Fruit fly (Drosophila melanogaster): ENCODE results near the gene CG12011.
A peak's percentile ranks its signal among the peaks of the same experiment; 100 is the strongest.

The CG12011 gene

DNA sequence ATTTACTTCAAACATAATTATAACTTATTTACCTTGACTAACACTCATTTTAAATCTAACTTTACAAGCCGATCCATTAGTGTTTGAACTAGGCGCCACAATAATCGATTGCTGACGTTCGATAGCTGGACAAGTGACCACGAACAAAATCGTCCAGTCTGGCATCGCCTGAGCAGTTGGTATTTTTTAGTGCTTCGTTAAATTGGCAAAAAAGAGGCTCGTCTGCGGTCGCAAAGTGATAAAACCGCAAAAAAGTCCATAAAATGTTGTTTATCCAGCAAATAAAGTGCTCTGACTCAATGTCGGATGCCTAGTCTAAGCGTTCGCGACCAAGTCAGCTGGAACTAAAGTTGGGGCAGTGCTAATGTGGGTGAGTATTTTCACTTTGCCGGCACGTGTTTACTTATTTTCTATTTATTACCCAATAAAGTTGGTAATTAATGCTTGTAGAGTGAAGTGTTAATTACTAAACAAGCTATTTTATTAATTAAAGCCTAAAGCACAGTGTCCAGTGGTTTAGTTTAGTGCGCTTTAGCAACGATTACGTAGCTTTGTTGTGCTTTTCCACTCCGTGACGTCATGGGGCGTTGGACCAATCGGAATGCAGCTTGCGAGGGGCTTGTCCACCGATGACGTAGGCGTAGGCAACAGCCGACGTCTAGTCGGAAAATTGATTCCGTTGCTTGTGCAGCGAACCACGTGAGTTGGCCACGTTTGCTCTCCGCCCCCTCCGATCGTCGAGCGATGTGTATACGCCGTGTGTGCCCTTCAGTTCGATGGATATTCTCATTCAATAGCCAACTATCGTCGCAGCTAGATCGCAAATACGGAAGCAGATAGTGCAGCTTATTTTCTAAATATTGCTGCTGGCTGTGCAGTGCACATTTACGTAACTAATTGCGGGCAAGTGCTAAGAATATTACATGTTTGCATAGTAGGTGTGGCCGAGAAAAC lies 44.2 kb downstream of the CG12011 start, which contains the start of gene Gk2 (continued):
- TF ChIP-seq Rx (GFP tag; IDR thresholded peaks at IDR 0.05) (no peak), sna (GFP tag; IDR thresholded peaks at IDR 0.05; ENCODE audit: partially characterized antibody) (peak; percentile 31; the same call in 1 of the 2 replicates), CG2116 (GFP tag; optimal IDR thresholded peaks at IDR 0.05) (peak; percentile 78), CG14710 (tag; optimal IDR thresholded peaks at IDR 0.05) (peak; percentile 48), CG1832 (GFP tag; optimal IDR thresholded peaks at IDR 0.05) (no peak), Sox102F (GFP tag; optimal IDR thresholded peaks at IDR 0.05) (no peak), exex (tag; optimal IDR thresholded peaks at IDR 0.05) (no peak), fd102C (GFP tag; optimal IDR thresholded peaks at IDR 0.05) (no peak), HmgZ (tag; optimal IDR thresholded peaks at IDR 0.05) (no peak), Bgb (GFP tag; IDR thresholded peaks at IDR 0.05; ENCODE audit: partially characterized antibody) (peak; percentile 65), Camta (GFP tag; optimal IDR thresholded peaks at IDR 0.05) (no peak), fd3F (GFP tag; optimal IDR thresholded peaks at IDR 0.05) (no peak), CG1024 (GFP tag; IDR thresholded peaks at IDR 0.05) (no peak), CG34224 (GFP tag; IDR thresholded peaks at IDR 0.05; ENCODE audit: partially characterized antibody) (peak; percentile 48; the same call in 1 of the 3 replicates), bsh (GFP tag; optimal IDR thresholded peaks at IDR 0.05) (no peak), cato (GFP tag; optimal IDR thresholded peaks at IDR 0.05; ENCODE audit: borderline replicate concordance) (no peak), luna (GFP tag; optimal IDR thresholded peaks at IDR 0.05) (no peak), insv (GFP tag; optimal IDR thresholded peaks at IDR 0.05) (no peak), CG15696 (tag; optimal IDR thresholded peaks at IDR 0.05) (no peak), CG10209 (GFP tag; optimal IDR thresholded peaks at IDR 0.05) (no peak), CG2199 (GFP tag; IDR thresholded peaks at IDR 0.05) (no peak), crp (GFP tag; optimal IDR thresholded peaks at IDR 0.05) (peak in 1 of 2 experiments; percentile 30), row (GFP tag; IDR thresholded peaks at IDR 0.05) (0 out of 3 replicates have a peak, but pooled peaks have one; percentile 5), CG3065 (GFP tag; optimal IDR thresholded peaks at IDR 0.05) (no peak), Sin3A (optimal IDR thresholded peaks at IDR 0.05) (peak; percentile 63), crol (GFP tag; IDR thresholded peaks at IDR 0.05) (peak; percentile 38; the same call in 1 of the 2 replicates), CG8290 (GFP tag; optimal IDR thresholded peaks at IDR 0.05) (no peak), CG8290 (tag; optimal IDR thresholded peaks at IDR 0.05) (peak in 1 of 2 experiments; percentile 11), hth (optimal IDR thresholded peaks at IDR 0.05) (no peak), Pdp1 (GFP tag; optimal IDR thresholded peaks at IDR 0.05) (peak in 1 of 2 experiments; percentile 52), CG3995 (GFP tag; optimal IDR thresholded peaks at IDR 0.05) (peak; percentile 17), lilli (GFP tag; optimal IDR thresholded peaks at IDR 0.05) (no peak)

DNA sequence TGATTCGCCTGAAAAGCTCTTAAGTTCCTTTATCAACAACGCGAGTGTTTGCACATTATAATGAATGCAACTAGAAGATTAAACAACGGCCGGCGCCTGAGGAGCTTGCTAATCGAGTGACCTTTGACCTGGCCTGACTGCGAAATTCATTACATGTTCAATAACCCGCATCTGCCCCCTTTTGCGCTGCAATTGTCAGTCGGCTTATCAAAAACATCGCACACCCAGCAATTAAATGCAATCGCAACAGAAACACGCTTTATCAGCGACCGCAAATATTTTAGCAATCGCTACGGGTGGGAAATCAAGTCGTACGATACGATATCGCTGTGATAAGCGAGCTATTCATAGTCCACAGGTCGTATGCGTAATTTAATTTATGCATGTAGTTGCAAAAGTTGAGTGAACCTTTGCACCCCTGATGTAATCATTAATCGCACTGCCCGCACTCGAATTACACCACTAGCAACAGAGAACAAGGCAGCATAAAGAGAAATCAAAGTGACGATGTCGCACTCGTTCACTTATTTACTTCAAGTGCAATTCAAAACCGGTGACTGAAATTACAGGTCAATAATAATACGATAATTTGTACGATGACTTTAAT lies 45.2 kb downstream of the CG12011 start:
- TF ChIP-seq CG2120 (GFP tag; optimal IDR thresholded peaks at IDR 0.05): no peak
- no peak for TF ChIP-seq CG3163 (GFP tag; optimal IDR thresholded peaks at IDR 0.05)
- TF ChIP-seq nom (GFP tag; optimal IDR thresholded peaks at IDR 0.05): peak; percentile 5
- TF ChIP-seq CG6175 (GFP tag; IDR thresholded peaks at IDR 0.05): no peak
- no peak for TF ChIP-seq CG8388 (GFP tag; optimal IDR thresholded peaks at IDR 0.05)
- no peak for TF ChIP-seq CG15696 (tag; optimal IDR thresholded peaks at IDR 0.05)
- TF ChIP-seq maf-S (GFP tag; optimal IDR thresholded peaks at IDR 0.05): no peak
- 0 out of 4 replicates have a peak, but pooled peaks have one; percentile 25 for TF ChIP-seq chinmo (GFP tag; IDR thresholded peaks at IDR 0.05; ENCODE audit: partially characterized antibody)
- TF ChIP-seq yki (optimal IDR thresholded peaks at IDR 0.05): no peak
- no peak for TF ChIP-seq pfk (GFP tag; optimal IDR thresholded peaks at IDR 0.05)
- TF ChIP-seq salm (tag; optimal IDR thresholded peaks at IDR 0.05): no peak
- TF ChIP-seq unc-4 (GFP tag; IDR thresholded peaks at IDR 0.05; ENCODE audit: partially characterized antibody): no peak
- TF ChIP-seq CG1603 (tag; optimal IDR thresholded peaks at IDR 0.05): no peak
- peak; percentile 12; the same call in 1 of the 2 replicates for TF ChIP-seq Drgx (GFP tag; IDR thresholded peaks at IDR 0.05)
